Worm (Caenorhabditis elegans) whole organism, late embryonic: ENCODE results near the gene F46C5.2.

Source experiments
- rnt-1 ChIP-seq: sonication (generic microtip); optimal IDR thresholded peaks from 2 replicates; lab custom pipeline; 2016; ENCODE audit warnings: missing genetic modification characterization, missing compliant biosample characterization
- unc-3 ChIP-seq, 2 experiments: fragments of 200-800 bp in 1 of 2; sonication (Bioruptor generic) in 1 of 2; sonication (generic microtip) in 1 of 2; conservative IDR thresholded peaks in 1 of 2; optimal IDR thresholded peaks in 1 of 2; 2 replicates each; pipeline versions ENCODE4 v1.3.6 to Lab custom; 2016 to 2022; ENCODE audit warnings: missing compliant biosample characterization in 2 of 2, missing genetic modification characterization in 2 of 2, missing genetic modification reagents in 1 of 2

DNA sequence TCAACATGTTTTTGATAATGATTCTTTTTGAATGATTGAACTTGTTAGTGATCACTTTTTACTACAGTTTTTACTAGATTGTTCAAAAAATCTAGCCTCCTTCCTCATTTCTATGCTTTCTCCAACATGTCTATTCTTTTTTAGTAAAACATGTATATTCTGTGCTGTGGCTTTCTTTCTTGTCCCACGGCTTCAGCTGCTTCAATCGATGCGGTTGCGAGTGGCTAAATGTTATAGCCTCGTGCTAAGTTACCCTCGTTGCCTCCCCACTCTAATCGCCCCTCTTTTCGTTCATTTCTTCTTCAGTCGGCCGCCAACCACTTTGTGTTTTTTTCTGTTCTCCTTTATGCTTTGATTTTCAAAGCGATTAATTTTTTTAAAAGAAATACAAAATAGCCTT, 43.2 kb downstream of the F46C5.2 start:
- TF ChIP-seq rnt-1 (no peak), unc-3 (GFP tag; conservative IDR thresholded peaks at IDR 0.05; lab: Robert Waterston, UW) (no peak), unc-3 (tag; optimal IDR thresholded peaks at IDR 0.05; lab: Kevin White, UChicago) (no peak)
